Fruit fly (Drosophila melanogaster) whole organism, prepupa: ENCODE measurements around the gene CG14540.
A peak's percentile ranks its signal among the peaks of the same experiment; 100 is the strongest.

Experiments used
- Blimp-1 ChIP-seq: fragments of 200-800 bp; sonication (Bioruptor generic); optimal IDR thresholded peaks from 3 replicates; lab custom pipeline; 2017; ENCODE audit warnings: missing biosample characterization, missing genetic modification characterization, mild to moderate bottlenecking, moderate library complexity, missing genetic modification reagents
- CG10669 ChIP-seq: fragments of 200-800 bp; sonication (Bioruptor generic); optimal IDR thresholded peaks from 3 replicates; lab custom pipeline; 2018; ENCODE audit warnings: missing biosample characterization, mild to moderate bottlenecking, missing genetic modification characterization, moderate library complexity
- CG11294 ChIP-seq: fragments of 200-800 bp; sonication (Bioruptor generic); IDR thresholded peaks from 2 replicates; pipeline ENCODE4 v1.3.6; 2022; ENCODE audit warnings: missing biosample characterization, missing genetic modification characterization
- CG11762 ChIP-seq: fragments of 200-800 bp; sonication (Bioruptor generic); optimal IDR thresholded peaks from 3 replicates; lab custom pipeline; 2016; ENCODE audit warnings: missing biosample characterization, missing genetic modification characterization; ENCODE audit not compliant: insufficient read depth
- CG11902 ChIP-seq: fragments of 200-800 bp; sonication (Bioruptor generic); optimal IDR thresholded peaks from 3 replicates; lab custom pipeline; 2016; ENCODE audit warnings: missing biosample characterization, missing genetic modification characterization
- CG15336 ChIP-seq: fragments of 200-800 bp; sonication (Bioruptor generic); IDR thresholded peaks from 2 replicates; pipeline ENCODE4 v1.3.6; 2022; ENCODE audit warnings: missing biosample characterization, missing genetic modification characterization
- CG1621 ChIP-seq: fragments of 200-800 bp; sonication (Bioruptor generic); optimal IDR thresholded peaks from 3 replicates; lab custom pipeline; 2018; ENCODE audit warnings: missing biosample characterization, mild to moderate bottlenecking, missing genetic modification characterization
- CG16779 ChIP-seq: fragments of 200-800 bp; sonication (Bioruptor generic); optimal IDR thresholded peaks from 3 replicates; lab custom pipeline; 2017; ENCODE audit warnings: missing biosample characterization, mild to moderate bottlenecking, missing genetic modification characterization
- CG3032 ChIP-seq: fragments of 200-800 bp; optimal IDR thresholded peaks from 2 replicates; lab custom pipeline; 2019; ENCODE audit warnings: missing biosample characterization, mild to moderate bottlenecking, missing genetic modification characterization, moderate library complexity
- CG32006 ChIP-seq: fragments of 200-800 bp; sonication (Bioruptor generic); optimal IDR thresholded peaks from 3 replicates; lab custom pipeline; 2017; ENCODE audit warnings: missing biosample characterization, mild to moderate bottlenecking, missing genetic modification characterization
- CG34406 ChIP-seq: fragments of 200-800 bp; sonication (Bioruptor generic); optimal IDR thresholded peaks from 3 replicates; lab custom pipeline; 2016; ENCODE audit warnings: missing biosample characterization, missing genetic modification characterization
- CG3919 ChIP-seq: fragments of 200-800 bp; sonication (Bioruptor generic); optimal IDR thresholded peaks from 3 replicates; lab custom pipeline; 2016; ENCODE audit warnings: missing biosample characterization, missing genetic modification characterization
- CG6163 ChIP-seq: fragments of 200-800 bp; sonication (Bioruptor generic); IDR thresholded peaks from 3 replicates; pipeline ENCODE4 v1.3.6; 2022; ENCODE audit warnings: missing biosample characterization, missing genetic modification characterization
- CG6276 ChIP-seq: fragments of 200-800 bp; sonication (Bioruptor generic); optimal IDR thresholded peaks from 2 replicates; lab custom pipeline; 2017; ENCODE audit warnings: missing biosample characterization, mild to moderate bottlenecking, missing genetic modification characterization
- CG6792 ChIP-seq: fragments of 200-800 bp; sonication (Bioruptor generic); optimal IDR thresholded peaks from 3 replicates; lab custom pipeline; 2016; ENCODE audit warnings: missing biosample characterization, missing genetic modification characterization
- CG6808 ChIP-seq: fragments of 200-800 bp; sonication (Bioruptor generic); optimal IDR thresholded peaks from 3 replicates; lab custom pipeline; 2017; ENCODE audit warnings: missing biosample characterization, missing genetic modification characterization, mild to moderate bottlenecking, moderate library complexity, missing genetic modification reagents
- CG6854 ChIP-seq: fragments of 200-800 bp; sonication (Bioruptor generic); optimal IDR thresholded peaks from 2 replicates; lab custom pipeline; 2017; ENCODE audit warnings: missing biosample characterization, mild to moderate bottlenecking, missing genetic modification characterization
- CG7368 ChIP-seq: fragments of 200-800 bp; sonication (Bioruptor generic); optimal IDR thresholded peaks from 3 replicates; lab custom pipeline; 2016; ENCODE audit warnings: missing biosample characterization, missing genetic modification characterization
- CG8119 ChIP-seq: fragments of 200-800 bp; sonication (Bioruptor generic); IDR thresholded peaks from 3 replicates; pipeline ENCODE4 v1.3.6; 2022; ENCODE audit warnings: missing biosample characterization, missing genetic modification characterization
- CG8319 ChIP-seq: fragments of 200-800 bp; sonication (Bioruptor generic); optimal IDR thresholded peaks from 3 replicates; lab custom pipeline; 2016; ENCODE audit warnings: missing biosample characterization, missing genetic modification characterization
- CG8632 ChIP-seq: fragments of 200-800 bp; sonication (Bioruptor generic); optimal IDR thresholded peaks from 3 replicates; lab custom pipeline; 2016; ENCODE audit warnings: missing biosample characterization, missing genetic modification characterization
- CG9139 ChIP-seq: fragments of 200-800 bp; sonication (Bioruptor generic); optimal IDR thresholded peaks from 3 replicates; lab custom pipeline; 2017; ENCODE audit warnings: missing biosample characterization, mild to moderate bottlenecking, missing genetic modification characterization
- Eip78C ChIP-seq: fragments of 200-800 bp; sonication (Bioruptor generic); peaks from one replicate; lab custom pipeline; 2016; ENCODE audit warnings: missing biosample characterization, missing genetic modification characterization
- Ets21C ChIP-seq: fragments of 200-800 bp; sonication (Bioruptor generic); optimal IDR thresholded peaks from 3 replicates; lab custom pipeline; 2016; ENCODE audit warnings: missing biosample characterization, missing genetic modification characterization
- Ets96B ChIP-seq: fragments of 200-800 bp; optimal IDR thresholded peaks from 2 replicates; lab custom pipeline; 2019; ENCODE audit warnings: missing biosample characterization, mild to moderate bottlenecking, missing genetic modification characterization, moderate library complexity
- Gug ChIP-seq: fragments of 200-800 bp; sonication (Bioruptor generic); IDR thresholded peaks from 2 replicates; pipeline ENCODE4 v1.3.6; 2022; ENCODE audit warnings: missing biosample characterization, missing genetic modification characterization
- Hr38 ChIP-seq: sonication (Bioruptor generic); optimal IDR thresholded peaks from 2 replicates; lab custom pipeline; 2016; ENCODE audit warnings: missing biosample characterization, missing genetic modification characterization
- Hr39 ChIP-seq: fragments of 200-800 bp; sonication (Bioruptor generic); optimal IDR thresholded peaks from 2 replicates; lab custom pipeline; 2016; ENCODE audit warnings: missing biosample characterization, missing genetic modification characterization
- Lpt ChIP-seq: fragments of 200-800 bp; sonication (Bioruptor generic); optimal IDR thresholded peaks from 3 replicates; lab custom pipeline; 2016; ENCODE audit warnings: missing biosample characterization, missing genetic modification characterization
- Met ChIP-seq: fragments of 200-800 bp; sonication (Bioruptor generic); optimal IDR thresholded peaks from 3 replicates; lab custom pipeline; 2016; ENCODE audit warnings: missing biosample characterization, missing genetic modification characterization
- OdsH ChIP-seq: fragments of 200-800 bp; sonication (Bioruptor generic); optimal IDR thresholded peaks from 3 replicates; lab custom pipeline; 2016; ENCODE audit warnings: missing biosample characterization, missing genetic modification characterization
- Sox102F ChIP-seq: fragments of 200-800 bp; sonication (Bioruptor generic); optimal IDR thresholded peaks from 2 replicates; lab custom pipeline; 2016; ENCODE audit warnings: missing biosample characterization, mild to moderate bottlenecking, missing genetic modification characterization
- achi ChIP-seq: fragments of 200-800 bp; sonication (Bioruptor generic); optimal IDR thresholded peaks from 3 replicates; lab custom pipeline; 2016; ENCODE audit warnings: missing biosample characterization, missing genetic modification characterization
- acj6 ChIP-seq: fragments of 200-800 bp; sonication (Bioruptor generic); optimal IDR thresholded peaks from 3 replicates; lab custom pipeline; 2016; ENCODE audit warnings: missing biosample characterization, missing genetic modification characterization
- cyc ChIP-seq: fragments of 200-800 bp; sonication (Bioruptor generic); optimal IDR thresholded peaks from 3 replicates; lab custom pipeline; 2016; ENCODE audit warnings: missing biosample characterization, missing genetic modification characterization
- dac ChIP-seq: fragments of 200-800 bp; sonication (Bioruptor generic); optimal IDR thresholded peaks from 2 replicates; lab custom pipeline; 2017; ENCODE audit warnings: missing biosample characterization, mild to moderate bottlenecking, missing genetic modification characterization
- dsx ChIP-seq: fragments of 200-800 bp; optimal IDR thresholded peaks from 3 replicates; lab custom pipeline; 2019; ENCODE audit warnings: missing biosample characterization, mild to moderate bottlenecking, missing genetic modification characterization, moderate library complexity; ENCODE audit not compliant: poor library complexity, severe bottlenecking
- eg ChIP-seq: fragments of 200-800 bp; sonication (Bioruptor generic); IDR thresholded peaks from 3 replicates; pipeline ENCODE4 v1.3.6; 2022; ENCODE audit warnings: missing biosample characterization, missing genetic modification characterization
- esn ChIP-seq: fragments of 200-800 bp; sonication (Bioruptor generic); optimal IDR thresholded peaks from 2 replicates; lab custom pipeline; 2016; ENCODE audit warnings: missing biosample characterization, mild to moderate bottlenecking, missing genetic modification characterization, moderate library complexity
- fd59A ChIP-seq: fragments of 200-800 bp; sonication (Bioruptor generic); optimal IDR thresholded peaks from 2 replicates; lab custom pipeline; 2017; ENCODE audit warnings: missing biosample characterization, mild to moderate bottlenecking, missing genetic modification characterization, missing genetic modification reagents
- fd85E ChIP-seq: fragments of 200-800 bp; sonication (Bioruptor generic); optimal IDR thresholded peaks from 3 replicates; lab custom pipeline; 2016; ENCODE audit warnings: missing biosample characterization, missing genetic modification characterization
- fkh ChIP-seq: fragments of 200-800 bp; sonication (Bioruptor generic); optimal IDR thresholded peaks from 3 replicates; lab custom pipeline; 2017; ENCODE audit warnings: missing biosample characterization, mild to moderate bottlenecking, missing genetic modification characterization, moderate library complexity
- lz ChIP-seq: fragments of 200-800 bp; sonication (Bioruptor generic); optimal IDR thresholded peaks from 3 replicates; lab custom pipeline; 2016; ENCODE audit warnings: missing biosample characterization, missing genetic modification characterization
- net ChIP-seq: fragments of 200-800 bp; sonication (Bioruptor generic); optimal IDR thresholded peaks from 3 replicates; lab custom pipeline; 2016; ENCODE audit warnings: missing biosample characterization, missing genetic modification characterization
- pdm3 ChIP-seq: fragments of 200-800 bp; sonication (Bioruptor generic); optimal IDR thresholded peaks from 3 replicates; lab custom pipeline; 2016; ENCODE audit warnings: missing biosample characterization, missing genetic modification characterization
- salr ChIP-seq, 2 experiments: fragments of 200-800 bp; sonication (Bioruptor generic); optimal IDR thresholded peaks; 3 replicates each; lab custom pipeline; 2016 to 2018; ENCODE audit warnings: missing biosample characterization in 2 of 2, missing genetic modification characterization in 2 of 2, mild to moderate bottlenecking in 1 of 2
- spab ChIP-seq: fragments of 200-800 bp; sonication (Bioruptor generic); optimal IDR thresholded peaks from 2 replicates; lab custom pipeline; 2017; ENCODE audit warnings: missing biosample characterization, mild to moderate bottlenecking, missing genetic modification characterization, missing genetic modification reagents
- svp ChIP-seq: fragments of 200-800 bp; sonication (Bioruptor generic); peaks from one replicate; lab custom pipeline; 2016; ENCODE audit warnings: missing biosample characterization, missing genetic modification characterization
- topi ChIP-seq: fragments of 200-800 bp; sonication (Bioruptor generic); optimal IDR thresholded peaks from 3 replicates; lab custom pipeline; 2016; ENCODE audit warnings: missing biosample characterization, missing genetic modification characterization
- vri ChIP-seq: fragments of 200-800 bp; sonication (Bioruptor generic); optimal IDR thresholded peaks from 3 replicates; lab custom pipeline; 2016; ENCODE audit warnings: missing biosample characterization, mild to moderate bottlenecking, missing genetic modification characterization

CG14540 gene

DNA sequence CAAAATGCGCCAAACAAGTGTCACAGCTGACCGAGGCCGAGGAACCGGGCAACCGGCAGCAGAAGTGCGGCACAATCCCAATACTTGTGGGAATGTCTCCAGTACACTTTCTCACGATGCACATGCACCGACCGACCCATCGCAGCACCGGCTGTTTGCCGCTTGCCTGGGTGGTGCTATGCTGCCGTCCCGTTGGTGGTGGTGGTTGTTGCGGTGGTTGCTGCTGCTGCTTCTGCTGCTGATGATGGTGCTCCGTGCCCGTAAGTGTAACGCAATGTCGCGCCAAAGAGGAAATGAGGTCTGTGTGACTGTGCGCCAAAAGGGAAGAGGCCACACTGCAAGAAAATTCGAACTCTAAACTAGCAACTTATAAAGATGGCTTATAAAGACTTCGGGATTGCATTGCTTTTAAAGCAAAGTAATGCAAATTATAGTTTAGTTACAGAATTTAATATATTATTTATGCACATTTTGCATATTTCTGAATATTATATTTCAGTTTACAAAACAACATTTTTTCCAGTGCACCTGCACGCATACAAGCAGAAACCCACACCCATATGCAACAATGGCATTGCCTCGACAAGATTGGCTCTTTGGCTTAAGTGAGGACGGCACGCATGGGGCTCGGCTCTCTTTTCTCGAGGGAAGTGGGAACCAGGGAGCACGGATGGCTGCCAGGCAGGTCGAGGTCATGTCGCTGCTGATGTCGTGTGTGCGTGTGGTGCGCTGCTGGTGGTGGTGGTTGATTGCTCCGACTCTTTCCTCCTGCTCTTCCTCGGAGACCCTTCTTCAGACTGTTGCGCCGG lies 37.3 kb downstream of the CG14540 start, which contains the start of gene CG43116:
Gene CG43116 (minus strand): TSS at position 800 of the 809 bp plus-strand sequence.
- peak; percentile 99 for TF ChIP-seq Eip78C (GFP tag; lab: Kevin White, UChicago)
- TF ChIP-seq acj6 (GFP tag; lab: Kevin White, UChicago) = peak; percentile 95
- TF ChIP-seq CG32006 (GFP tag; lab: Kevin White, UChicago) = no peak
- peak in 1 of 2 experiments; percentile 90 for TF ChIP-seq salr (GFP tag; optimal IDR thresholded peaks at IDR 0.05; lab: Kevin White, UChicago)
- TF ChIP-seq CG3919 (GFP tag; lab: Kevin White, UChicago) = peak; percentile 96
- TF ChIP-seq CG15336 (GFP tag; lab: Robert Waterston, UW) = peak; percentile 85
- TF ChIP-seq cyc = peak; percentile 92
- TF ChIP-seq Hr39 (GFP tag; lab: Kevin White, UChicago) = peak; percentile 87
- peak; percentile 90 for TF ChIP-seq CG8119 (GFP tag; lab: Robert Waterston, UW)
- TF ChIP-seq CG7368 = peak; percentile 86
- TF ChIP-seq achi = peak; percentile 92
- peak; percentile 96 for TF ChIP-seq dsx (GFP tag; lab: Kevin White, UChicago)
- peak; percentile 96 for TF ChIP-seq CG10669
- TF ChIP-seq vri (GFP tag; lab: Kevin White, UChicago) = no peak
- TF ChIP-seq CG11762 (GFP tag; lab: Kevin White, UChicago) = peak; percentile 92
- peak; percentile 62 for TF ChIP-seq dac (GFP tag; lab: Kevin White, UChicago)
- TF ChIP-seq CG6854 (GFP tag; lab: Kevin White, UChicago) = peak; percentile 82
- TF ChIP-seq Met (GFP tag; lab: Kevin White, UChicago) = peak; percentile 94
- TF ChIP-seq Ets21C = no peak
- peak; percentile 94 for TF ChIP-seq topi (GFP tag; lab: Kevin White, UChicago)
- TF ChIP-seq CG6792 (GFP tag; lab: Kevin White, UChicago) = peak; percentile 96
- no peak for TF ChIP-seq Hr38 (GFP tag; lab: Kevin White, UChicago)
- peak; percentile 94 for TF ChIP-seq lz
- peak; percentile 93 for TF ChIP-seq pdm3 (GFP tag; lab: Kevin White, UChicago)
- TF ChIP-seq CG9139 (GFP tag; lab: Kevin White, UChicago) = peak; percentile 91
- TF ChIP-seq fd59A (GFP tag; lab: Kevin White, UChicago) = peak; percentile 94
- TF ChIP-seq CG6276 (GFP tag; lab: Kevin White, UChicago) = no peak
- TF ChIP-seq Ets96B = peak; percentile 97
- peak; percentile 92 for TF ChIP-seq CG11902 (GFP tag; lab: Kevin White, UChicago)
- peak; percentile 97 for TF ChIP-seq svp
- no peak for TF ChIP-seq fkh (GFP tag; lab: Kevin White, UChicago)
- TF ChIP-seq Sox102F = peak; percentile 94
- peak; percentile 66 for TF ChIP-seq CG11294
- peak; percentile 90 for TF ChIP-seq net (GFP tag; lab: Kevin White, UChicago)
- TF ChIP-seq spab = peak; percentile 94
- peak; percentile 80 for TF ChIP-seq Lpt (GFP tag; lab: Kevin White, UChicago)
- peak; percentile 96 for TF ChIP-seq CG6163 (GFP tag; lab: Robert Waterston, UW)
- TF ChIP-seq CG8319 (GFP tag; lab: Kevin White, UChicago) = peak; percentile 77
- peak; percentile 72 for TF ChIP-seq Gug
- peak; percentile 89 for TF ChIP-seq fd85E (GFP tag; lab: Kevin White, UChicago)
- TF ChIP-seq OdsH (GFP tag; lab: Kevin White, UChicago) = peak; percentile 95
- peak; percentile 76 for TF ChIP-seq Blimp-1 (GFP tag; lab: Kevin White, UChicago)
- TF ChIP-seq eg (GFP tag; lab: Robert Waterston, UW) = no peak; the same call in 2 of the 3 replicates
- TF ChIP-seq CG16779 = no peak
- TF ChIP-seq CG8632 (GFP tag; lab: Kevin White, UChicago) = peak; percentile 93
- TF ChIP-seq CG1621 (tag; lab: Kevin White, UChicago) = peak; percentile 94
- peak; percentile 95 for TF ChIP-seq esn (GFP tag; lab: Kevin White, UChicago)
- TF ChIP-seq CG34406 (GFP tag; lab: Kevin White, UChicago) = peak; percentile 93
- peak; percentile 95 for TF ChIP-seq CG6808 (GFP tag; lab: Kevin White, UChicago)
- TF ChIP-seq CG3032 = peak; percentile 97
